Worm (Caenorhabditis elegans): ENCODE measurements around the gene F58G6.3.
A peak's percentile ranks its signal among the peaks of the same experiment; 100 is the strongest.

Gene F58G6.3

DNA sequence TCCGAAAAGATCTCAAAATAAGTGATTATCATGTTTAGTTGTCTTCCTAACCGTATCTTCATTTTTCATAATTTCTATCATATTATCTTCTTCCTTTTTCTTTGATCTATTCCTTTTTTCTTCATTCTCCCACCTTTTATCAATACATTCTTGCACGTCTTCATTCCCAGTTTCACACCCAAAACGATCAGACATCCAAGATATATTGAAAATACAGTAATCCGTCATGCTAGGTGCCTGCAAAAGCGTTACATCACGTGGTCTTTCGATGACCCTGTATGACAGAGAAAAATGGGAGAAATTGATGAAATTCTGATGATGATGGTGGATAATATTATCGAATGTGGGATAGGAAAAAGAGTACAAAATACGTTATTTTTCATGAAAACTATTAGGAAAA, 19.1 kb downstream of the F58G6.3 start:
- TF ChIP-seq lin-39 (tag; optimal IDR thresholded peaks at IDR 0.05) (no peak), sem-4 (tag; optimal IDR thresholded peaks at IDR 0.05) (no peak), elt-1 (tag; optimal IDR thresholded peaks at IDR 0.05) (no peak), nhr-12 (tag; optimal IDR thresholded peaks at IDR 0.05) (no peak), unc-55 (GFP tag; optimal IDR thresholded peaks at IDR 0.05) (no peak), F13H6.1 (tag; optimal IDR thresholded peaks at IDR 0.05) (no peak), nhr-23 (tag; optimal IDR thresholded peaks at IDR 0.05) (no peak), ztf-4 (tag; optimal IDR thresholded peaks at IDR 0.05) (no peak), unc-39 (tag; optimal IDR thresholded peaks at IDR 0.05) (no peak), alr-1 (tag; optimal IDR thresholded peaks at IDR 0.05) (no peak), ZK546.5 (tag; optimal IDR thresholded peaks at IDR 0.05) (no peak), mab-5 (tag; optimal IDR thresholded peaks at IDR 0.05) (no peak), nhr-25 (tag; optimal IDR thresholded peaks at IDR 0.05) (peak; percentile 73), ztf-11 (tag; optimal IDR thresholded peaks at IDR 0.05) (no peak), mdl-1 (tag; optimal IDR thresholded peaks at IDR 0.05) (peak in 1 of 2 experiments; percentile 41), mbf-1 (tag; optimal IDR thresholded peaks at IDR 0.05) (no peak), nhr-10 (tag; optimal IDR thresholded peaks at IDR 0.05) (no peak), sma-9 (GFP tag; optimal IDR thresholded peaks at IDR 0.05) (peak; percentile 92), sma-9 (tag; optimal IDR thresholded peaks at IDR 0.05) (no peak), skn-1 (tag; optimal IDR thresholded peaks at IDR 0.05) (no peak), lsy-2 (tag; optimal IDR thresholded peaks at IDR 0.05) (peak in 1 of 2 experiments; percentile 81), ceh-82 (tag; optimal IDR thresholded peaks at IDR 0.05) (no peak), sma-3 (GFP tag; optimal IDR thresholded peaks at IDR 0.05) (peak; percentile 84), snpc-4 (tag; optimal IDR thresholded peaks at IDR 0.05) (no peak), nhr-6 (tag; optimal IDR thresholded peaks at IDR 0.05) (no peak), peb-1 (tag; optimal IDR thresholded peaks at IDR 0.05) (no peak), elt-3 (tag; optimal IDR thresholded peaks at IDR 0.05) (no peak), ama-1 (optimal IDR thresholded peaks at IDR 0.05) (no peak), nhr-129 (tag; optimal IDR thresholded peaks at IDR 0.05) (peak; percentile 45), fos-1 (tag; optimal IDR thresholded peaks at IDR 0.05) (peak; percentile 39), dmd-4 (tag; optimal IDR thresholded peaks at IDR 0.05) (no peak), crh-2 (tag; optimal IDR thresholded peaks at IDR 0.05) (peak; percentile 13), Y55F3AM.14 (GFP tag; optimal IDR thresholded peaks at IDR 0.05) (peak; percentile 8), nhr-77 (tag; optimal IDR thresholded peaks at IDR 0.05) (no peak), lin-13 (GFP tag; optimal IDR thresholded peaks at IDR 0.05) (no peak), ztf-1 (GFP tag; conservative IDR thresholded peaks at IDR 0.05) (no peak), aly-2 (tag; optimal IDR thresholded peaks at IDR 0.05) (no peak), unc-62 (GFP tag; optimal IDR thresholded peaks at IDR 0.05) (no peak), C34F6.9 (tag; optimal IDR thresholded peaks at IDR 0.05) (no peak), nhr-21 (tag; optimal IDR thresholded peaks at IDR 0.05) (peak; percentile 92), egl-27 (tag; optimal IDR thresholded peaks at IDR 0.05) (no peak), nhr-11 (tag; optimal IDR thresholded peaks at IDR 0.05) (no peak), gmeb-1 (tag; optimal IDR thresholded peaks at IDR 0.05) (peak; percentile 44), ceh-16 (tag; optimal IDR thresholded peaks at IDR 0.05) (no peak), R02D3.7 (tag; optimal IDR thresholded peaks at IDR 0.05) (no peak), nhr-237 (tag; optimal IDR thresholded peaks at IDR 0.05) (no peak), zag-1 (tag; optimal IDR thresholded peaks at IDR 0.05) (no peak), blmp-1 (tag; optimal IDR thresholded peaks at IDR 0.05; ENCODE audit: insufficient read depth) (peak; percentile 34)

DNA sequence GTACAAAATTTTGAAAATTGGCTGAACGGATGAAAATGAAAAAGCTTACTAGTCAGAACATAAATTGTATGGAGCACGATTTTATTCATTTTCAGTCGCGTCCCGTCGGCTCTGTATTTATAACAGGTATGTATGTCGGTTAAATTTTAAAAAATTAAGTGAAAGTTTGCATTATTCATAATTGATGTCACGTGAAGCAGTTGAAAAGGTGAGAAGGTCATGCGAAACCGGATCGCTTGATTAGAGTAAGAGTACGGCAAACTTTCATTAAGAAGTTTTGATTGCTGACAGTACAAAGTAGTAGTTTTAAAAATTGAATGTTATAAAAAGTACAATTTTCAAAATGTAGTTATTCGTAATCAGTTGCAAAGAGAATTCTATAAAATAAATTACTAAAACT, 19.9 kb downstream of the F58G6.3 start:
- TF ChIP-seq crh-2 (tag; optimal IDR thresholded peaks at IDR 0.05) (no peak), nhr-10 (tag; optimal IDR thresholded peaks at IDR 0.05) (no peak), ztf-11 (tag; optimal IDR thresholded peaks at IDR 0.05) (no peak), nhr-25 (tag; optimal IDR thresholded peaks at IDR 0.05) (peak; percentile 41), sma-9 (GFP tag; optimal IDR thresholded peaks at IDR 0.05) (peak; percentile 32), sma-9 (tag; optimal IDR thresholded peaks at IDR 0.05) (no peak), lin-11 (tag; optimal IDR thresholded peaks at IDR 0.05) (no peak), nhr-77 (tag; optimal IDR thresholded peaks at IDR 0.05) (no peak), mdl-1 (tag; optimal IDR thresholded peaks at IDR 0.05) (no peak), blmp-1 (tag; optimal IDR thresholded peaks at IDR 0.05; ENCODE audit: insufficient read depth) (peak; percentile 81), nhr-6 (tag; optimal IDR thresholded peaks at IDR 0.05) (no peak), R02D3.7 (tag; optimal IDR thresholded peaks at IDR 0.05) (no peak), ama-1 (optimal IDR thresholded peaks at IDR 0.05) (no peak)

Measured in whole organism, L2 larva.